Worm (Caenorhabditis elegans) whole organism, L4/young adult: Measurements from ENCODE around the gene W07G4.8.

Experiments
- W03F9.2 ChIP-seq: fragments of 150-350 bp; optimal IDR thresholded peaks from 2 replicates; lab custom pipeline; 2014; ENCODE audit warnings: missing biosample characterization, missing genetic modification characterization
- dao-5 ChIP-seq: sonication (generic microtip); optimal IDR thresholded peaks from 2 replicates; lab custom pipeline; 2016; ENCODE audit warnings: missing genotype, missing genetic modification characterization, moderate library complexity, missing compliant biosample characterization
- him-1 ChIP-seq: sonication (generic microtip); optimal IDR thresholded peaks from 2 replicates; lab custom pipeline; 2016; ENCODE audit warnings: missing genotype, missing genetic modification reagents, missing genetic modification characterization, missing compliant biosample characterization

The W07G4.8 gene

ce11 chrV:13011904-13012303, 37.5 kb downstream of the W07G4.8 start:
- TF ChIP-seq W03F9.2 (tag; lab: Kevin White, UChicago), result no peak

DNA sequence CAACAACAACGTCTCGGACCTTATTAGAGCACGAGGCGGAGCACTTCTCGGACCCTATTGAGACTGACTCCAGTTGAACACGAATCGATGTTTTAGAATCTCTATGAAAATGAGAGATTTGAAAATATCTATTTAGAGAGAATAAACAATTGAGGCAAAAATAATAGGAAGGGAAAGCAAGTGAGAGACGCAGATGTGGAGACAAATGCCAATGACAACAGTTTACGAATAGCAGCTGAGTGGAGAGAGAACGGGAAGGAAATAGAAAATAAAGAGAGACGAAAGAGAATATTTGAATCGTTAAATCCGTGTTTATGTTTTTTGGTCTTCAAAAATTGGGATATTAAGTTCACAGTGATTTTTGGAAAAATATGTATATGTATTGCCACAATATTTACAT, 39.5 kb downstream of the W07G4.8 start:
- TF ChIP-seq dao-5 (tag; lab: Kevin White, UChicago), result no peak
- no peak for TF ChIP-seq him-1 (tag; lab: Kevin White, UChicago)
- no peak for TF ChIP-seq W03F9.2 (tag; lab: Kevin White, UChicago)

DNA sequence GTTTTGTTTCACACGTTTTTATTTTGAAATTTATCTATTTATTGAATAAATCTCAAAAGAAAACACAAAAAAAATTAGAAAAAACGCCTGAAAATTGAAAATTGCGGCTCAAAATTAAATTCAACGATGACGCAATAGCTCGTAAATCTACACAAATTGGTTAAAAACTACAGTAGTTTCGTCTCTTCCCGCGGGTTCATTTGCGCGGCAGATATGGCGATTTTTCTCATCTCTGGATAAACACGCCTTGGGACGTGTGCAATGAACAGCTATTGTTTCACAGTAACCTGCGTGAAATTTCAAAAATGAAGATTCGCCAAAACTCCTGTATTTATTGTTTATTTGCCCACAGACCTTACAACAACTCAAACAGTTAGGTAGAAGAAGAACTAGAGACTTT, 40.1 kb downstream of the W07G4.8 start:
- TF ChIP-seq W03F9.2 (tag; lab: Kevin White, UChicago) (no peak), dao-5 (tag; lab: Kevin White, UChicago) (no peak), him-1 (tag; lab: Kevin White, UChicago) (no peak)

ce11 chrV:13008825-13009224, 40.5 kb downstream of the W07G4.8 start, which contains the start of gene F15B9.10:
F15B9.10 (minus strand) TSS chrV:13008925.
- TF ChIP-seq W03F9.2 (tag; lab: Kevin White, UChicago), result no peak

- TF ChIP-seq him-1 (tag; lab: Kevin White, UChicago) (no peak), W03F9.2 (tag; lab: Kevin White, UChicago) (no peak), dao-5 (tag; lab: Kevin White, UChicago) (no peak)
These were observed 42.6 kb downstream of the W07G4.8 start for ce11 chrV:13006754-13007153.

DNA sequence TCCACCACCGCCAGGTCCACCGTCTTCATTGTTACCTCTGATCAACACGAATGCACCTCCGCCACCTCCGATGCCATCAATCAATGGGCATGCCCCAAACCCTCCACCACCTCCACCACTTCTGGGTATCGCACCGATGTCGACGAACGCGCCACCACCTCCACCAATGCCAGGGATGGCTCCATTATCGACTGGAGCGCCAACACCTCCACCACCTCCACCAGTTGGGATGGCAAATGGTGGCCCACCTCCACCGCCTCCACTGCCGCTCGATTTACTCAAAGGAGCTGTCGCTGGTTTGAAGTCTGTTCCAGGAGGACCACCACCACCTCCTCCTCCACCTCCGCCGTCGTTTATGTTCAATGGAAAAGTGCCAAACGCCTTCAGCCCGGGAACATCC, 45.0 kb downstream of the W07G4.8 start:
- no peak for TF ChIP-seq him-1 (tag; lab: Kevin White, UChicago)
- TF ChIP-seq dao-5 (tag; lab: Kevin White, UChicago), result no peak
- no peak for TF ChIP-seq W03F9.2 (tag; lab: Kevin White, UChicago)

- TF ChIP-seq W03F9.2 (tag; lab: Kevin White, UChicago), result no peak
- TF ChIP-seq dao-5 (tag; lab: Kevin White, UChicago), result peak; percentile 72
- TF ChIP-seq him-1 (tag; lab: Kevin White, UChicago), result peak; percentile 72
These were observed 46.0 kb downstream of the W07G4.8 start for ce11 chrV:13003378-13003777.

DNA sequence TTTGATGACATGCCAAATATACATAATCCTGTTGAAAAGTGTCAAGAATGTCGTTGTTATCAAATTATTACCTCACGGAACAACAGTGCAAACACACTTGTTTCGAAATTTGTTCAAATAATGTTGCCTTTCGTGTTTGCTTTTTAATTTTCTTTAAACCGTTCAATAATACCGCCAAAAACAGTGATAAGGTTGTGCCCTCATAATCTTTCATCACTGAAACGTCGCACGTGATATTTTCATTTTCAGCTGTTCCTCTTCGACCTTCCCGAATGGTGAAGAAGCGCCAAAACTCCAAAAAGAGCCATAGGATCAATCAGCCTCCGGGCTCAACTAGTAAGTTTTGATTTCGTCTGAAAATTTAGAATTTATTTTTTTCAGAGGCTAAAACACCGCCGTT, 47.3 kb downstream of the W07G4.8 start, which contains the start of gene inft-2:
inft-2 (plus strand) TSS at position 248 of the 400 bp plus-strand sequence.
- TF ChIP-seq dao-5 (tag; lab: Kevin White, UChicago) (no peak), W03F9.2 (tag; lab: Kevin White, UChicago) (no peak), him-1 (tag; lab: Kevin White, UChicago) (no peak)

- no peak for TF ChIP-seq dao-5 (tag; lab: Kevin White, UChicago)
- TF ChIP-seq W03F9.2 (tag; lab: Kevin White, UChicago), result no peak
- no peak for TF ChIP-seq him-1 (tag; lab: Kevin White, UChicago)
These were observed 49.3 kb downstream of the W07G4.8 start for ce11 chrV:13000068-13000467.

- no peak for TF ChIP-seq dao-5 (tag; lab: Kevin White, UChicago)
- TF ChIP-seq him-1 (tag; lab: Kevin White, UChicago), result no peak
- TF ChIP-seq W03F9.2 (tag; lab: Kevin White, UChicago), result no peak
These were observed 49.8 kb downstream of the W07G4.8 start, which contains the start of gene far-4 for ce11 chrV:12999559-12999958. far-4 (minus strand) TSS chrV:12999659.
